Fruit fly (Drosophila melanogaster) whole organism, larva: ENCODE data around the gene COX7AL.

Source experiments
- noc ChIP-seq: fragments of 200-800 bp; sonication (Bioruptor generic); optimal IDR thresholded peaks from 3 replicates; lab custom pipeline; 2019; ENCODE audit warnings: missing biosample characterization, mild to moderate bottlenecking, missing genetic modification characterization, moderate library complexity

Gene COX7AL

dm6 chr3R:8343251-8343744 is at the start of gene COX7AL, which contains the start of gene PNKP:
Gene COX7AL, plus strand, starts transcription at chr3R:8343669.
Gene PNKP, minus strand, starts transcription at chr3R:8343516.
- TF ChIP-seq noc (tag; lab: Kevin White, UChicago): no peak

- TF ChIP-seq noc (tag; lab: Kevin White, UChicago): no peak
These were observed 42.3 kb upstream of the COX7AL start, which contains the start of the genes CG9626 and mRpL1 for dm6 chr3R:8300928-8301752. Gene CG9626, minus strand, starts transcription at chr3R:8300978. Gene mRpL1, plus strand, starts transcription at chr3R:8301440.

- no peak for TF ChIP-seq noc (tag; lab: Kevin White, UChicago)
These were observed 39.6 kb upstream of the COX7AL start, which contains the start of gene nac for dm6 chr3R:8303848-8304247. Gene nac, minus strand, starts transcription at chr3R:8304023.

dm6 chr3R:8305110-8305509 is 38.4 kb upstream of the COX7AL start, which contains the start of gene Sgt1:
Gene Sgt1, minus strand, starts transcription at chr3R:8305274.
- no peak for TF ChIP-seq noc (tag; lab: Kevin White, UChicago)

- TF ChIP-seq noc (tag; lab: Kevin White, UChicago): no peak
These were observed 37.1 kb upstream of the COX7AL start for dm6 chr3R:8306188-8306926.

- TF ChIP-seq noc (tag; lab: Kevin White, UChicago): no peak
These were observed 36.6 kb upstream of the COX7AL start for dm6 chr3R:8306927-8307261.

dm6 chr3R:8307283-8307682 is 36.2 kb upstream of the COX7AL start:
- no peak for TF ChIP-seq noc (tag; lab: Kevin White, UChicago)

- TF ChIP-seq noc (tag; lab: Kevin White, UChicago): no peak
These were observed 34.9 kb upstream of the COX7AL start, which contains the start of gene tex for dm6 chr3R:8308515-8308959. Gene tex, minus strand, starts transcription at chr3R:8308645.

dm6 chr3R:8310678-8311077 is 32.8 kb upstream of the COX7AL start, which contains the start of gene CG11693:
Gene CG11693, minus strand, starts transcription at chr3R:8310778.
- TF ChIP-seq noc (tag; lab: Kevin White, UChicago): no peak

- no peak for TF ChIP-seq noc (tag; lab: Kevin White, UChicago)
These were observed 31.4 kb upstream of the COX7AL start, which contains the start of the genes CG11694 and CG11698 for dm6 chr3R:8312037-8312436. Gene CG11694, minus strand, starts transcription at chr3R:8312137. Gene CG11698, plus strand, starts transcription at chr3R:8312188.

- no peak for TF ChIP-seq noc (tag; lab: Kevin White, UChicago)
These were observed 30.4 kb upstream of the COX7AL start, which contains the start of gene CG7483 for dm6 chr3R:8313038-8313437. Gene CG7483, plus strand, starts transcription at chr3R:8313208.

dm6 chr3R:8316344-8317105 is 26.9 kb upstream of the COX7AL start, which contains the start of gene Coq2:
Gene Coq2, minus strand, starts transcription at chr3R:8316543.
- no peak for TF ChIP-seq noc (tag; lab: Kevin White, UChicago)

dm6 chr3R:8317215-8317614 is 26.3 kb upstream of the COX7AL start, which contains the start of gene Ctr1B:
Gene Ctr1B, plus strand, starts transcription at chr3R:8317612.
- TF ChIP-seq noc (tag; lab: Kevin White, UChicago): peak; percentile 44

- TF ChIP-seq noc (tag; lab: Kevin White, UChicago): no peak
These were observed 25.6 kb upstream of the COX7AL start for dm6 chr3R:8317709-8318335.
